Worm (Caenorhabditis elegans) whole organism, late embryonic: ENCODE data around the gene F22H10.1.

Source experiments
- T23F11.4 ChIP-seq: fragments of 200-800 bp; sonication (Bioruptor generic); optimal IDR thresholded peaks from 2 replicates; lab custom pipeline; 2018; ENCODE audit warnings: mild to moderate bottlenecking, missing genetic modification characterization, missing compliant biosample characterization
- ama-1 ChIP-seq: fragments of 150-350 bp; optimal IDR thresholded peaks from 2 replicates; lab custom pipeline; 2014
- ceh-14 ChIP-seq: sonication (generic microtip); optimal IDR thresholded peaks from 2 replicates; lab custom pipeline; 2016; ENCODE audit warnings: missing genotype, missing genetic modification characterization, missing compliant biosample characterization
- ceh-2 ChIP-seq: sonication (generic microtip); optimal IDR thresholded peaks from 2 replicates; lab custom pipeline; 2016; ENCODE audit warnings: missing genotype, missing genetic modification characterization, missing compliant biosample characterization
- ceh-24 ChIP-seq: sonication (generic microtip); optimal IDR thresholded peaks from 2 replicates; lab custom pipeline; 2016; ENCODE audit warnings: mild to moderate bottlenecking, missing genetic modification characterization, missing compliant biosample characterization
- nhr-11 ChIP-seq: fragments of 150-350 bp; optimal IDR thresholded peaks from 2 replicates; lab custom pipeline; 2014; ENCODE audit warnings: missing biosample characterization, missing genetic modification characterization
- npax-4 ChIP-seq: sonication (generic microtip); optimal IDR thresholded peaks from 2 replicates; lab custom pipeline; 2016; ENCODE audit warnings: missing genetic modification characterization, missing compliant biosample characterization
- odd-2 ChIP-seq: sonication (generic microtip); optimal IDR thresholded peaks from 2 replicates; lab custom pipeline; 2017; ENCODE audit warnings: antibody characterized with exemption, mild to moderate bottlenecking, missing genetic modification characterization, missing compliant biosample characterization
- pha-4 ChIP-seq: fragments of 150-350 bp; optimal IDR thresholded peaks from 2 replicates; lab custom pipeline; 2018; ENCODE audit warnings: missing biosample characterization, missing genetic modification reagents, missing genetic modification characterization

ce11 chrX:16678097-16678496, 24.1 kb upstream of the F22H10.1 start:
- no peak for TF ChIP-seq ceh-24 (tag; lab: Kevin White, UChicago)
- no peak for TF ChIP-seq ceh-14 (tag; lab: Kevin White, UChicago)
- no peak for TF ChIP-seq ceh-2 (tag; lab: Kevin White, UChicago)
- TF ChIP-seq nhr-11: no peak
- TF ChIP-seq ama-1 (lab: Kevin White, UChicago): no peak
- TF ChIP-seq npax-4 (tag; lab: Kevin White, UChicago): no peak
- no peak for TF ChIP-seq pha-4 (tag; lab: Kevin White, UChicago)
- no peak for TF ChIP-seq T23F11.4 (GFP tag; lab: Kevin White, UChicago)
- TF ChIP-seq odd-2 (tag; lab: Kevin White, UChicago): no peak
